Fruit fly (Drosophila melanogaster) whole organism, prepupa: ENCODE measurements around the gene CG3473.

Experiments
- CG11762 ChIP-seq: fragments of 200-800 bp; sonication (Bioruptor generic); optimal IDR thresholded peaks from 3 replicates; lab custom pipeline; 2016; ENCODE audit warnings: missing biosample characterization, missing genetic modification characterization; ENCODE audit not compliant: insufficient read depth
- CG11902 ChIP-seq: fragments of 200-800 bp; sonication (Bioruptor generic); optimal IDR thresholded peaks from 3 replicates; lab custom pipeline; 2016; ENCODE audit warnings: missing biosample characterization, missing genetic modification characterization
- CG15336 ChIP-seq: fragments of 200-800 bp; sonication (Bioruptor generic); IDR thresholded peaks from 2 replicates; pipeline ENCODE4 v1.3.6; 2022; ENCODE audit warnings: missing biosample characterization, missing genetic modification characterization
- CG1621 ChIP-seq: fragments of 200-800 bp; sonication (Bioruptor generic); optimal IDR thresholded peaks from 3 replicates; lab custom pipeline; 2018; ENCODE audit warnings: missing biosample characterization, mild to moderate bottlenecking, missing genetic modification characterization
- CG16779 ChIP-seq: fragments of 200-800 bp; sonication (Bioruptor generic); optimal IDR thresholded peaks from 3 replicates; lab custom pipeline; 2017; ENCODE audit warnings: missing biosample characterization, mild to moderate bottlenecking, missing genetic modification characterization
- CG3919 ChIP-seq: fragments of 200-800 bp; sonication (Bioruptor generic); optimal IDR thresholded peaks from 3 replicates; lab custom pipeline; 2016; ENCODE audit warnings: missing biosample characterization, missing genetic modification characterization
- CG4318 ChIP-seq: fragments of 200-800 bp; sonication (Bioruptor generic); optimal IDR thresholded peaks from 3 replicates; lab custom pipeline; 2017; ENCODE audit warnings: missing biosample characterization, mild to moderate bottlenecking, missing genetic modification characterization
- CG6163 ChIP-seq: fragments of 200-800 bp; sonication (Bioruptor generic); IDR thresholded peaks from 3 replicates; pipeline ENCODE4 v1.3.6; 2022; ENCODE audit warnings: missing biosample characterization, missing genetic modification characterization
- CG6276 ChIP-seq: fragments of 200-800 bp; sonication (Bioruptor generic); optimal IDR thresholded peaks from 2 replicates; lab custom pipeline; 2017; ENCODE audit warnings: missing biosample characterization, mild to moderate bottlenecking, missing genetic modification characterization
- CG6808 ChIP-seq: fragments of 200-800 bp; sonication (Bioruptor generic); optimal IDR thresholded peaks from 3 replicates; lab custom pipeline; 2017; ENCODE audit warnings: missing biosample characterization, missing genetic modification characterization, mild to moderate bottlenecking, moderate library complexity, missing genetic modification reagents
- CG6854 ChIP-seq: fragments of 200-800 bp; sonication (Bioruptor generic); optimal IDR thresholded peaks from 2 replicates; lab custom pipeline; 2017; ENCODE audit warnings: missing biosample characterization, mild to moderate bottlenecking, missing genetic modification characterization
- CG7368 ChIP-seq: fragments of 200-800 bp; sonication (Bioruptor generic); optimal IDR thresholded peaks from 3 replicates; lab custom pipeline; 2016; ENCODE audit warnings: missing biosample characterization, missing genetic modification characterization
- CG8119 ChIP-seq: fragments of 200-800 bp; sonication (Bioruptor generic); IDR thresholded peaks from 3 replicates; pipeline ENCODE4 v1.3.6; 2022; ENCODE audit warnings: missing biosample characterization, missing genetic modification characterization
- CG8632 ChIP-seq: fragments of 200-800 bp; sonication (Bioruptor generic); optimal IDR thresholded peaks from 3 replicates; lab custom pipeline; 2016; ENCODE audit warnings: missing biosample characterization, missing genetic modification characterization
- CG9139 ChIP-seq: fragments of 200-800 bp; sonication (Bioruptor generic); optimal IDR thresholded peaks from 3 replicates; lab custom pipeline; 2017; ENCODE audit warnings: missing biosample characterization, mild to moderate bottlenecking, missing genetic modification characterization
- Eip75B ChIP-seq: fragments of 200-800 bp; sonication (Bioruptor generic); optimal IDR thresholded peaks from 3 replicates; lab custom pipeline; 2016; ENCODE audit warnings: missing biosample characterization, missing genetic modification characterization
- Eip78C ChIP-seq: fragments of 200-800 bp; sonication (Bioruptor generic); peaks from one replicate; lab custom pipeline; 2016; ENCODE audit warnings: missing biosample characterization, missing genetic modification characterization
- Ets21C ChIP-seq: fragments of 200-800 bp; sonication (Bioruptor generic); optimal IDR thresholded peaks from 3 replicates; lab custom pipeline; 2016; ENCODE audit warnings: missing biosample characterization, missing genetic modification characterization
- Gug ChIP-seq: fragments of 200-800 bp; sonication (Bioruptor generic); IDR thresholded peaks from 2 replicates; pipeline ENCODE4 v1.3.6; 2022; ENCODE audit warnings: missing biosample characterization, missing genetic modification characterization
- Hr38 ChIP-seq: sonication (Bioruptor generic); optimal IDR thresholded peaks from 2 replicates; lab custom pipeline; 2016; ENCODE audit warnings: missing biosample characterization, missing genetic modification characterization
- Hr39 ChIP-seq: fragments of 200-800 bp; sonication (Bioruptor generic); optimal IDR thresholded peaks from 2 replicates; lab custom pipeline; 2016; ENCODE audit warnings: missing biosample characterization, missing genetic modification characterization
- Met ChIP-seq: fragments of 200-800 bp; sonication (Bioruptor generic); optimal IDR thresholded peaks from 3 replicates; lab custom pipeline; 2016; ENCODE audit warnings: missing biosample characterization, missing genetic modification characterization
- OdsH ChIP-seq: fragments of 200-800 bp; sonication (Bioruptor generic); optimal IDR thresholded peaks from 3 replicates; lab custom pipeline; 2016; ENCODE audit warnings: missing biosample characterization, missing genetic modification characterization
- Smox ChIP-seq: fragments of 200-800 bp; sonication (Bioruptor generic); optimal IDR thresholded peaks from 3 replicates; lab custom pipeline; 2016; ENCODE audit warnings: missing biosample characterization, missing genetic modification characterization
- Sox102F ChIP-seq: fragments of 200-800 bp; sonication (Bioruptor generic); optimal IDR thresholded peaks from 2 replicates; lab custom pipeline; 2016; ENCODE audit warnings: missing biosample characterization, mild to moderate bottlenecking, missing genetic modification characterization
- Sox15 ChIP-seq: fragments of 200-800 bp; sonication (Bioruptor generic); optimal IDR thresholded peaks from 3 replicates; lab custom pipeline; 2016; ENCODE audit warnings: missing biosample characterization, missing genetic modification characterization
- acj6 ChIP-seq: fragments of 200-800 bp; sonication (Bioruptor generic); optimal IDR thresholded peaks from 3 replicates; lab custom pipeline; 2016; ENCODE audit warnings: missing biosample characterization, missing genetic modification characterization
- cyc ChIP-seq: fragments of 200-800 bp; sonication (Bioruptor generic); optimal IDR thresholded peaks from 3 replicates; lab custom pipeline; 2016; ENCODE audit warnings: missing biosample characterization, missing genetic modification characterization
- dac ChIP-seq: fragments of 200-800 bp; sonication (Bioruptor generic); optimal IDR thresholded peaks from 2 replicates; lab custom pipeline; 2017; ENCODE audit warnings: missing biosample characterization, mild to moderate bottlenecking, missing genetic modification characterization
- dsx ChIP-seq: fragments of 200-800 bp; optimal IDR thresholded peaks from 3 replicates; lab custom pipeline; 2019; ENCODE audit warnings: missing biosample characterization, mild to moderate bottlenecking, missing genetic modification characterization, moderate library complexity; ENCODE audit not compliant: poor library complexity, severe bottlenecking
- eg ChIP-seq: fragments of 200-800 bp; sonication (Bioruptor generic); IDR thresholded peaks from 3 replicates; pipeline ENCODE4 v1.3.6; 2022; ENCODE audit warnings: missing biosample characterization, missing genetic modification characterization
- fd59A ChIP-seq: fragments of 200-800 bp; sonication (Bioruptor generic); optimal IDR thresholded peaks from 2 replicates; lab custom pipeline; 2017; ENCODE audit warnings: missing biosample characterization, mild to moderate bottlenecking, missing genetic modification characterization, missing genetic modification reagents
- fd85E ChIP-seq: fragments of 200-800 bp; sonication (Bioruptor generic); optimal IDR thresholded peaks from 3 replicates; lab custom pipeline; 2016; ENCODE audit warnings: missing biosample characterization, missing genetic modification characterization
- fkh ChIP-seq: fragments of 200-800 bp; sonication (Bioruptor generic); optimal IDR thresholded peaks from 3 replicates; lab custom pipeline; 2017; ENCODE audit warnings: missing biosample characterization, mild to moderate bottlenecking, missing genetic modification characterization, moderate library complexity
- net ChIP-seq: fragments of 200-800 bp; sonication (Bioruptor generic); optimal IDR thresholded peaks from 3 replicates; lab custom pipeline; 2016; ENCODE audit warnings: missing biosample characterization, missing genetic modification characterization
- pdm3 ChIP-seq: fragments of 200-800 bp; sonication (Bioruptor generic); optimal IDR thresholded peaks from 3 replicates; lab custom pipeline; 2016; ENCODE audit warnings: missing biosample characterization, missing genetic modification characterization
- salr ChIP-seq, 2 experiments: fragments of 200-800 bp; sonication (Bioruptor generic); optimal IDR thresholded peaks; 3 replicates each; lab custom pipeline; 2016 to 2018; ENCODE audit warnings: missing biosample characterization in 2 of 2, missing genetic modification characterization in 2 of 2, mild to moderate bottlenecking in 1 of 2
- spab ChIP-seq: fragments of 200-800 bp; sonication (Bioruptor generic); optimal IDR thresholded peaks from 2 replicates; lab custom pipeline; 2017; ENCODE audit warnings: missing biosample characterization, mild to moderate bottlenecking, missing genetic modification characterization, missing genetic modification reagents
- ss ChIP-seq, 2 experiments: fragments of 200-800 bp; sonication (Bioruptor generic); optimal IDR thresholded peaks; 2 replicates in 1 of 2; 3 replicates in 1 of 2; lab custom pipeline; 2017 to 2018; ENCODE audit warnings: mild to moderate bottlenecking in 2 of 2, missing biosample characterization in 2 of 2, missing genetic modification characterization in 2 of 2, moderate library complexity in 1 of 2
- svp ChIP-seq: fragments of 200-800 bp; sonication (Bioruptor generic); peaks from one replicate; lab custom pipeline; 2016; ENCODE audit warnings: missing biosample characterization, missing genetic modification characterization
- topi ChIP-seq: fragments of 200-800 bp; sonication (Bioruptor generic); optimal IDR thresholded peaks from 3 replicates; lab custom pipeline; 2016; ENCODE audit warnings: missing biosample characterization, missing genetic modification characterization
- vri ChIP-seq: fragments of 200-800 bp; sonication (Bioruptor generic); optimal IDR thresholded peaks from 3 replicates; lab custom pipeline; 2016; ENCODE audit warnings: missing biosample characterization, mild to moderate bottlenecking, missing genetic modification characterization

Gene CG3473

dm6 chr2L:14571673-14572461 lies 8.3 kb upstream of the CG3473 start (continued):
- peak; percentile 16 for TF ChIP-seq net (GFP tag; lab: Kevin White, UChicago)
- peak; percentile 51 for TF ChIP-seq Met (GFP tag; lab: Kevin White, UChicago)
- TF ChIP-seq CG7368 (GFP tag; lab: Kevin White, UChicago), result no peak
- peak; percentile 19 for TF ChIP-seq CG11762 (GFP tag; lab: Kevin White, UChicago)
- peak; percentile 14 for TF ChIP-seq pdm3 (GFP tag; lab: Kevin White, UChicago)
- TF ChIP-seq fd59A (GFP tag; lab: Kevin White, UChicago), result peak; percentile 53
- TF ChIP-seq Eip78C (GFP tag; lab: Kevin White, UChicago), result peak; percentile 86
- TF ChIP-seq CG4318 (GFP tag; lab: Kevin White, UChicago), result peak; percentile 1
- TF ChIP-seq CG9139 (GFP tag; lab: Kevin White, UChicago), result no peak
- no peak for TF ChIP-seq fkh (GFP tag; lab: Kevin White, UChicago)
- TF ChIP-seq Ets21C (GFP tag; lab: Kevin White, UChicago), result no peak
- TF ChIP-seq ss (GFP tag; optimal IDR thresholded peaks at IDR 0.05; lab: Kevin White, UChicago), result peak in 1 of 2 experiments; percentile 95
- TF ChIP-seq Sox15 (GFP tag; lab: Kevin White, UChicago), result peak; percentile 7
- TF ChIP-seq CG3919 (GFP tag; lab: Kevin White, UChicago), result peak; percentile 8
- peak; percentile 64; the same call in 2 of the 3 replicates for TF ChIP-seq CG8119 (GFP tag; lab: Robert Waterston, UW)
- TF ChIP-seq dsx, result no peak
- TF ChIP-seq, all 60 proteins: peak for 40

- peak; percentile 53 for TF ChIP-seq svp (GFP tag; lab: Kevin White, UChicago)
- no peak for TF ChIP-seq OdsH (GFP tag; lab: Kevin White, UChicago)
- TF ChIP-seq, all 60 proteins: peak for 1
Measured at dm6 chr2L:14570843-14571242, 7.3 kb upstream of the CG3473 start.

DNA sequence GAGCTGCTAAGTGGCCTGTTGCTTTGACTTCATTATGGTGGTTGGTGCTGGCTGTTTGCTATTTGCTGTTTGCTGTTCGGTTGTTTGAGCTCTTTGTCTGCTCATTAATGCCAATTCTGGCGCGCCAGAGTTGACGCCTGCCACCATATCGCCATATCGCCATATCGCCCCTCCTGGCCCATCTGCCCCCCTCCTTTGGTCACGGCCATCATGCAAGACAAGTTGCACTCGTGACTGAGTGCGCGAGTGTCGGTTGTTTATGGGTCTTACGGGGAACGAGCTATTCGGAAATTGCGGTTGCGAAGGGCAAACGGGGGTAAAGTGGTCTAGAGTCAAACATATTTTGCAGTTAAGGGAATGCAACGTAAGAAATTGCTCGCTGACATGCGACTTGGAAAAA lies 6.6 kb upstream of the CG3473 start:
- TF ChIP-seq acj6 (GFP tag; lab: Kevin White, UChicago) (no peak), CG6163 (peak; percentile 64; the same call in 1 of the 3 replicates), Sox15 (GFP tag; lab: Kevin White, UChicago) (no peak), CG3919 (GFP tag; lab: Kevin White, UChicago) (no peak), net (GFP tag; lab: Kevin White, UChicago) (no peak), vri (GFP tag; lab: Kevin White, UChicago) (no peak), Smox (no peak), topi (GFP tag; lab: Kevin White, UChicago) (no peak), svp (GFP tag; lab: Kevin White, UChicago) (peak; percentile 16), eg (peak; percentile 40; the same call in 1 of the 3 replicates), Eip78C (GFP tag; lab: Kevin White, UChicago) (peak; percentile 58), Sox102F (no peak), CG15336 (0 out of 2 replicates have a peak, but pooled peaks have one; percentile 11), CG6854 (GFP tag; lab: Kevin White, UChicago) (no peak), OdsH (GFP tag; lab: Kevin White, UChicago) (no peak), Gug (GFP tag; lab: Robert Waterston, UW) (peak; percentile 18; the same call in 1 of the 2 replicates), salr (GFP tag; optimal IDR thresholded peaks at IDR 0.05; lab: Kevin White, UChicago) (no peak), ss (GFP tag; optimal IDR thresholded peaks at IDR 0.05; lab: Kevin White, UChicago) (peak; percentile 34 to 87), Eip75B (GFP tag; lab: Kevin White, UChicago) (no peak), CG8119 (GFP tag; lab: Robert Waterston, UW) (0 out of 3 replicates have a peak, but pooled peaks have one; percentile 13), pdm3 (GFP tag; lab: Kevin White, UChicago) (peak; percentile 1), CG11902 (GFP tag; lab: Kevin White, UChicago) (no peak)

DNA sequence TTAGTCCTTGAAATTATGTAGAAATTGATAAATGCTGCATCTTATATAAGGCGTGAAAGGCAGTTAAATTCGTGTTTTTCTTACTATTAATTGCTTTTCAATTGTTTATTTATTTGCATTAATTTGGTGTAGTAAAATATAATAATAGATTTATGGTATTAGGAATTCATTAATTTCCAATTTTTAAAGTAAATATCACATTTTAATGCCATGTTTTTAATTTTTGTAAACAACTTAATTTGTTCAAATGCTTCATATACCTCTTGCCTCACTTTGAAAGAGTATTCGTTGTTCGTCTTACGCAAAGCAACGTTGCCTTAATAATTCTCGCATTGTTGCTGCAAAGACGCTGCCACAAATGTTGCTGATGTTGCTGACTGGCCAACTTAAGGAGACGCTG lies 5.8 kb upstream of the CG3473 start:
- TF ChIP-seq CG11762 (GFP tag; lab: Kevin White, UChicago), result no peak
- no peak for TF ChIP-seq eg
- peak; percentile 48 for TF ChIP-seq spab (GFP tag; lab: Kevin White, UChicago)
- TF ChIP-seq CG16779 (tag; lab: Kevin White, UChicago), result no peak
- no peak for TF ChIP-seq cyc (GFP tag; lab: Kevin White, UChicago)
- TF ChIP-seq CG8632, result peak; percentile 10
- TF ChIP-seq net (GFP tag; lab: Kevin White, UChicago), result no peak
- no peak for TF ChIP-seq Hr39 (GFP tag; lab: Kevin White, UChicago)
- no peak for TF ChIP-seq Sox102F
- no peak for TF ChIP-seq CG6276 (GFP tag; lab: Kevin White, UChicago)
- TF ChIP-seq Eip75B (GFP tag; lab: Kevin White, UChicago), result peak; percentile 19
- TF ChIP-seq salr (GFP tag; optimal IDR thresholded peaks at IDR 0.05; lab: Kevin White, UChicago), result peak in 1 of 2 experiments; percentile 48
- TF ChIP-seq fkh (GFP tag; lab: Kevin White, UChicago), result no peak
- TF ChIP-seq fd85E (GFP tag; lab: Kevin White, UChicago), result no peak
- TF ChIP-seq ss (GFP tag; optimal IDR thresholded peaks at IDR 0.05; lab: Kevin White, UChicago), result no peak
- peak; percentile 14 for TF ChIP-seq OdsH (GFP tag; lab: Kevin White, UChicago)
- TF ChIP-seq Hr38 (GFP tag; lab: Kevin White, UChicago), result no peak
- peak; percentile 49 for TF ChIP-seq CG6808 (GFP tag; lab: Kevin White, UChicago)
- TF ChIP-seq dac, result no peak
- TF ChIP-seq CG1621 (tag; lab: Kevin White, UChicago), result peak; percentile 2
